Fruit fly (Drosophila melanogaster) whole organism, embryonic: ENCODE data around the gene CG4025.

Experiments used
- Ada2b ChIP-seq: fragments of 200-800 bp; sonication (Bioruptor generic); IDR thresholded peaks from 2 replicates; pipeline ENCODE4 v1.3.6; 2022; ENCODE audit warnings: missing biosample characterization, missing genetic modification characterization
- Bteb2 ChIP-seq: fragments of 200-800 bp; sonication (Bioruptor generic); optimal IDR thresholded peaks from 2 replicates; lab custom pipeline; 2016; ENCODE audit warnings: missing biosample characterization, missing genetic modification characterization
- CG1024 ChIP-seq: fragments of 200-800 bp; sonication (Bioruptor generic); IDR thresholded peaks from 2 replicates; pipeline ENCODE4 v1.3.6; 2022; ENCODE audit warnings: missing biosample characterization, missing genetic modification characterization
- CG10543 ChIP-seq: fragments of 200-800 bp; sonication (Bioruptor generic); optimal IDR thresholded peaks from 3 replicates; lab custom pipeline; 2017; ENCODE audit warnings: missing biosample characterization, mild to moderate bottlenecking, missing genetic modification characterization, moderate library complexity
- CG11560 ChIP-seq: fragments of 200-800 bp; sonication (Bioruptor generic); IDR thresholded peaks from 3 replicates; pipeline ENCODE4 v1.3.6; 2022; ENCODE audit warnings: missing biosample characterization, missing genetic modification characterization
- CG11723 ChIP-seq: fragments of 200-800 bp; sonication (Bioruptor generic); optimal IDR thresholded peaks from 2 replicates; lab custom pipeline; 2017; ENCODE audit warnings: missing biosample characterization, mild to moderate bottlenecking, missing genetic modification characterization
- CG13424 ChIP-seq: fragments of 200-800 bp; sonication (Bioruptor generic); optimal IDR thresholded peaks from 2 replicates; lab custom pipeline; 2019; ENCODE audit warnings: missing biosample characterization, mild to moderate bottlenecking, missing genetic modification characterization, moderate library complexity
- CG14667 ChIP-seq: fragments of 200-800 bp; sonication (Bioruptor generic); IDR thresholded peaks from 2 replicates; pipeline ENCODE4 v1.3.6; 2022; ENCODE audit warnings: missing biosample characterization, missing genetic modification characterization
- CG16863 ChIP-seq: fragments of 200-800 bp; sonication (Bioruptor generic); optimal IDR thresholded peaks from 3 replicates; lab custom pipeline; 2016; ENCODE audit warnings: missing biosample characterization, missing genetic modification characterization
- CG1792 ChIP-seq: fragments of 200-800 bp; sonication (Bioruptor generic); optimal IDR thresholded peaks from 2 replicates; lab custom pipeline; 2016; ENCODE audit warnings: missing biosample characterization, missing genetic modification characterization
- CG34376 ChIP-seq: fragments of 200-800 bp; sonication (Bioruptor generic); optimal IDR thresholded peaks from 2 replicates; lab custom pipeline; 2018; ENCODE audit warnings: missing biosample characterization, mild to moderate bottlenecking, missing genetic modification characterization
- CG6854 ChIP-seq: fragments of 200-800 bp; sonication (Bioruptor generic); optimal IDR thresholded peaks from 3 replicates; lab custom pipeline; 2017; ENCODE audit warnings: missing biosample characterization, mild to moderate bottlenecking, missing genetic modification characterization
- CG7963 ChIP-seq: fragments of 200-800 bp; sonication (Bioruptor generic); IDR thresholded peaks from 3 replicates; pipeline ENCODE4 v1.3.6; 2022; ENCODE audit warnings: missing biosample characterization, missing genetic modification characterization; ENCODE audit not compliant: partially characterized antibody
- CG8924 ChIP-seq: fragments of 200-800 bp; optimal IDR thresholded peaks from 3 replicates; lab custom pipeline; 2019; ENCODE audit warnings: missing biosample characterization, mild to moderate bottlenecking, missing genetic modification characterization, moderate library complexity
- CG9215 ChIP-seq: fragments of 200-800 bp; sonication (Bioruptor generic); IDR thresholded peaks from 2 replicates; pipeline ENCODE4 v1.3.6; 2022; ENCODE audit warnings: missing biosample characterization, missing genetic modification characterization
- CHES-1-like ChIP-seq: fragments of 200-800 bp; sonication (Bioruptor generic); optimal IDR thresholded peaks from 2 replicates; lab custom pipeline; 2016; ENCODE audit warnings: missing biosample characterization, missing genetic modification characterization
- CrebB ChIP-seq: fragments of 200-800 bp; sonication (Bioruptor generic); optimal IDR thresholded peaks from 3 replicates; lab custom pipeline; 2018; ENCODE audit warnings: missing biosample characterization, mild to moderate bottlenecking, missing genetic modification characterization
- D19A ChIP-seq: fragments of 200-800 bp; optimal IDR thresholded peaks from 3 replicates; lab custom pipeline; 2019; ENCODE audit warnings: missing biosample characterization, mild to moderate bottlenecking, missing genetic modification characterization, moderate library complexity
- Ets65A ChIP-seq: fragments of 200-800 bp; sonication (Bioruptor generic); peaks from one replicate; lab custom pipeline; 2016; ENCODE audit warnings: missing biosample characterization, missing genetic modification characterization
- GATAe ChIP-seq: fragments of 200-800 bp; sonication (Bioruptor generic); conservative IDR thresholded peaks from 2 replicates; pipeline ENCODE4 v1.3.6; 2022; ENCODE audit warnings: missing biosample characterization, missing genetic modification characterization
- H15 ChIP-seq: fragments of 200-800 bp; sonication (Bioruptor generic); IDR thresholded peaks from 3 replicates; pipeline ENCODE4 v1.3.6; 2022; ENCODE audit warnings: missing biosample characterization, missing genetic modification characterization
- HLH4C ChIP-seq: fragments of 200-800 bp; sonication (Bioruptor generic); IDR thresholded peaks from 3 replicates; pipeline ENCODE4 v1.3.6; 2022; ENCODE audit warnings: missing biosample characterization, missing genetic modification characterization; ENCODE audit not compliant: partially characterized antibody
- Hey ChIP-seq: fragments of 200-800 bp; sonication (Bioruptor generic); optimal IDR thresholded peaks from 3 replicates; lab custom pipeline; 2018; ENCODE audit warnings: missing biosample characterization, mild to moderate bottlenecking, missing genetic modification characterization
- Hmx ChIP-seq: fragments of 200-800 bp; sonication (Bioruptor generic); optimal IDR thresholded peaks from 2 replicates; lab custom pipeline; 2016; ENCODE audit warnings: missing biosample characterization, missing genetic modification characterization
- Lhr ChIP-seq: fragments of 200-800 bp; sonication (Bioruptor generic); optimal IDR thresholded peaks from 3 replicates; lab custom pipeline; 2017; ENCODE audit warnings: mild to moderate bottlenecking, missing biosample characterization, missing genetic modification reagents, missing genetic modification characterization
- Meics ChIP-seq: fragments of 200-800 bp; sonication (Bioruptor generic); optimal IDR thresholded peaks from 2 replicates; lab custom pipeline; 2017; ENCODE audit warnings: missing biosample characterization, mild to moderate bottlenecking, missing genetic modification characterization
- NC2α ChIP-seq: fragments of 200-800 bp; sonication (Bioruptor generic); optimal IDR thresholded peaks from 2 replicates; lab custom pipeline; 2016; ENCODE audit warnings: missing biosample characterization, missing genetic modification characterization
- Nf-YC ChIP-seq: fragments of 200-800 bp; optimal IDR thresholded peaks from 3 replicates; lab custom pipeline; 2019; ENCODE audit warnings: missing biosample characterization, mild to moderate bottlenecking, missing genetic modification characterization, moderate library complexity
- Scr ChIP-seq: fragments of 200-800 bp; sonication (Bioruptor generic); IDR thresholded peaks from 2 replicates; pipeline ENCODE4 v1.3.6; 2022; ENCODE audit warnings: missing biosample characterization, missing genetic modification characterization; ENCODE audit not compliant: partially characterized antibody
- Sry-β ChIP-seq: fragments of 200-800 bp; sonication (Bioruptor generic); optimal IDR thresholded peaks from 2 replicates; lab custom pipeline; 2018; ENCODE audit warnings: missing biosample characterization, mild to moderate bottlenecking, missing genetic modification characterization, moderate library complexity
- amos ChIP-seq: fragments of 200-800 bp; sonication (Bioruptor generic); IDR thresholded peaks from 2 replicates; pipeline ENCODE4 v1.3.6; 2022; ENCODE audit warnings: missing biosample characterization, missing genetic modification characterization; ENCODE audit not compliant: partially characterized antibody
- chif ChIP-seq, 2 experiments: fragments of 200-800 bp; sonication (Bioruptor generic); optimal IDR thresholded peaks; 3 replicates each; lab custom pipeline; 2016; ENCODE audit warnings: missing biosample characterization in 2 of 2, missing genetic modification characterization in 2 of 2
- crp ChIP-seq, 2 experiments: fragments of 200-800 bp; sonication (Bioruptor generic); optimal IDR thresholded peaks; 2 replicates in 1 of 2; 3 replicates in 1 of 2; lab custom pipeline; 2017; ENCODE audit warnings: missing biosample characterization in 2 of 2, missing genetic modification characterization in 2 of 2, mild to moderate bottlenecking in 1 of 2, moderate library complexity in 1 of 2
- dm ChIP-seq: fragments of 200-800 bp; sonication (Bioruptor generic); optimal IDR thresholded peaks from 3 replicates; lab custom pipeline; 2016; ENCODE audit warnings: missing biosample characterization, missing genetic modification characterization
- fru ChIP-seq: fragments of >200 bp; optimal IDR thresholded peaks from 2 replicates; lab custom pipeline; 2017
- hkb ChIP-seq, 2 experiments: fragments of 200-800 bp in 1 of 2; fragments of >200 bp in 1 of 2; sonication (Bioruptor generic) in 1 of 2; IDR thresholded peaks in 1 of 2; optimal IDR thresholded peaks in 1 of 2; 2 replicates each; pipeline versions ENCODE4 v1.3.6 to Lab custom; 2017 to 2022; ENCODE audit warnings: missing biosample characterization in 1 of 2, missing genetic modification characterization in 1 of 2
- insv ChIP-seq, 2 experiments: fragments of 200-800 bp; sonication (Bioruptor generic); optimal IDR thresholded peaks; 3 replicates each; lab custom pipeline; 2016 to 2018; ENCODE audit warnings: missing biosample characterization in 2 of 2, missing genetic modification characterization in 2 of 2
- inv ChIP-seq: fragments of 200-800 bp; sonication (Bioruptor generic); IDR thresholded peaks from 2 replicates; pipeline ENCODE4 v1.3.6; 2022; ENCODE audit warnings: missing biosample characterization, missing genetic modification characterization; ENCODE audit not compliant: partially characterized antibody
- jumu ChIP-seq: fragments of 200-800 bp; sonication (Bioruptor generic); optimal IDR thresholded peaks from 3 replicates; lab custom pipeline; 2016; ENCODE audit warnings: missing biosample characterization, missing genetic modification characterization
- kay ChIP-seq: fragments of 200-800 bp; sonication (Bioruptor generic); optimal IDR thresholded peaks from 2 replicates; lab custom pipeline; 2016; ENCODE audit warnings: missing biosample characterization, missing genetic modification characterization
- lilli ChIP-seq: fragments of 200-800 bp; sonication (Bioruptor generic); optimal IDR thresholded peaks from 3 replicates; lab custom pipeline; 2016; ENCODE audit warnings: missing biosample characterization, missing genetic modification characterization
- mirr ChIP-seq: fragments of 200-800 bp; sonication (Bioruptor generic); optimal IDR thresholded peaks from 3 replicates; lab custom pipeline; 2018; ENCODE audit warnings: missing biosample characterization, mild to moderate bottlenecking, missing genetic modification characterization
- ranshi ChIP-seq: fragments of 200-800 bp; sonication (Bioruptor generic); IDR thresholded peaks from 2 replicates; pipeline ENCODE4 v1.3.6; 2022; ENCODE audit warnings: missing biosample characterization, missing genetic modification characterization
- repo ChIP-seq: fragments of 200-800 bp; sonication (Bioruptor generic); optimal IDR thresholded peaks from 2 replicates; lab custom pipeline; 2016; ENCODE audit warnings: missing biosample characterization, missing genetic modification characterization
- sens ChIP-seq: fragments of 200-800 bp; sonication (Bioruptor generic); peaks from one replicate; lab custom pipeline; 2016; ENCODE audit warnings: missing biosample characterization, missing genetic modification characterization
- sna ChIP-seq: fragments of 200-800 bp; sonication (Bioruptor generic); IDR thresholded peaks from 2 replicates; pipeline ENCODE4 v1.3.6; 2022; ENCODE audit warnings: missing biosample characterization, missing genetic modification characterization; ENCODE audit not compliant: partially characterized antibody
- ssp ChIP-seq: fragments of 200-800 bp; sonication (Bioruptor generic); IDR thresholded peaks from 2 replicates; pipeline ENCODE4 v1.3.6; 2022; ENCODE audit warnings: missing biosample characterization, missing genetic modification characterization
- toy ChIP-seq: fragments of 200-800 bp; sonication (Bioruptor generic); IDR thresholded peaks from 2 replicates; pipeline ENCODE4 v1.3.6; 2022; ENCODE audit warnings: missing biosample characterization, missing genetic modification characterization
- unc-4 ChIP-seq: fragments of 200-800 bp; sonication (Bioruptor generic); IDR thresholded peaks from 2 replicates; pipeline ENCODE4 v1.3.6; 2022; ENCODE audit warnings: missing biosample characterization, missing genetic modification characterization; ENCODE audit not compliant: partially characterized antibody
- unpg ChIP-seq: fragments of 200-800 bp; sonication (Bioruptor generic); optimal IDR thresholded peaks from 3 replicates; lab custom pipeline; 2018; ENCODE audit warnings: missing biosample characterization, mild to moderate bottlenecking, missing genetic modification characterization, moderate library complexity
- usp ChIP-seq: fragments of >200 bp; optimal IDR thresholded peaks from 2 replicates; lab custom pipeline; 2017; ENCODE audit warnings: missing biosample characterization, missing genetic modification characterization
- wek ChIP-seq: fragments of 200-800 bp; sonication (Bioruptor generic); optimal IDR thresholded peaks from 3 replicates; lab custom pipeline; 2018; ENCODE audit warnings: missing biosample characterization, mild to moderate bottlenecking, missing genetic modification characterization, moderate library complexity
- yki ChIP-seq: fragments of >200 bp; optimal IDR thresholded peaks from 3 replicates; lab custom pipeline; 2018

CG4025 gene

dm6 chrX:2083109-2083508, 6.3 kb downstream of the CG4025 start (continued):
- TF ChIP-seq CG1024 (GFP tag; lab: Robert Waterston, UW), result no peak
- no peak; the same call in 1 of the 2 replicates for TF ChIP-seq ssp (GFP tag; lab: Robert Waterston, UW)
- no peak for TF ChIP-seq usp (GFP tag; lab: Kevin White, UChicago)
- peak; percentile 57 for TF ChIP-seq unpg (GFP tag; lab: Kevin White, UChicago)
- no peak for TF ChIP-seq insv (GFP tag; optimal IDR thresholded peaks at IDR 0.05; lab: Kevin White, UChicago)
- TF ChIP-seq wek, result no peak
- peak; percentile 92 for TF ChIP-seq Ets65A (GFP tag; lab: Kevin White, UChicago)
- TF ChIP-seq CG10543 (GFP tag; lab: Kevin White, UChicago), result peak; percentile 49
- peak; percentile 2 for TF ChIP-seq jumu (GFP tag; lab: Kevin White, UChicago)
- no peak for TF ChIP-seq Scr (GFP tag; lab: Robert Waterston, UW)
- TF ChIP-seq kay (GFP tag; lab: Kevin White, UChicago), result peak; percentile 16
- TF ChIP-seq crp (GFP tag; optimal IDR thresholded peaks at IDR 0.05; lab: Kevin White, UChicago), result no peak
- TF ChIP-seq yki (lab: Kevin White, UChicago), result no peak
- TF ChIP-seq ranshi, result peak; percentile 44; the same call in 1 of the 2 replicates
- peak; percentile 79 for TF ChIP-seq CG9215 (GFP tag; lab: Robert Waterston, UW)
- no peak for TF ChIP-seq unc-4 (GFP tag; lab: Robert Waterston, UW)
- TF ChIP-seq sens (GFP tag; lab: Kevin White, UChicago), result peak; percentile 36
- peak; percentile 41 for TF ChIP-seq CG13424
- TF ChIP-seq repo (GFP tag; lab: Kevin White, UChicago), result no peak
- no peak for TF ChIP-seq Lhr (GFP tag; lab: Kevin White, UChicago)
- peak; percentile 22 for TF ChIP-seq CHES-1-like
- TF ChIP-seq inv (GFP tag; lab: Robert Waterston, UW), result no peak
- TF ChIP-seq amos (GFP tag; lab: Robert Waterston, UW), result no peak
- no peak for TF ChIP-seq Sry-β (GFP tag; lab: Kevin White, UChicago)
- TF ChIP-seq CG1792 (GFP tag; lab: Kevin White, UChicago), result peak; percentile 12
- TF ChIP-seq CG11723, result peak; percentile 4
- TF ChIP-seq H15 (GFP tag; lab: Robert Waterston, UW), result no peak
- peak; percentile 19 to 26 for TF ChIP-seq chif (GFP tag; optimal IDR thresholded peaks at IDR 0.05; lab: Kevin White, UChicago)
- no peak for TF ChIP-seq Hmx
- peak; percentile 80 for TF ChIP-seq lilli (GFP tag; lab: Kevin White, UChicago)
- TF ChIP-seq Hey, result no peak
- 0 out of 2 replicates have a peak, but pooled peaks have one; percentile 41 for TF ChIP-seq CG14667 (GFP tag; lab: Robert Waterston, UW)
- TF ChIP-seq mirr (GFP tag; lab: Kevin White, UChicago), result peak; percentile 68
- TF ChIP-seq CG16863, result no peak
- peak; percentile 64; the same call in 1 of the 2 replicates for TF ChIP-seq toy
- peak; percentile 39 for TF ChIP-seq Bteb2 (GFP tag; lab: Kevin White, UChicago)
- no peak for TF ChIP-seq HLH4C
- peak; percentile 65 for TF ChIP-seq Meics (GFP tag; lab: Kevin White, UChicago)
- TF ChIP-seq NC2α (GFP tag; lab: Kevin White, UChicago), result no peak

- 0 out of 2 replicates have a peak, but pooled peaks have one; percentile 45 for TF ChIP-seq sna
- peak; percentile 77 for TF ChIP-seq Ada2b
- peak; percentile 73 for TF ChIP-seq CrebB (tag; lab: Kevin White, UChicago)
- peak; percentile 74; the same call in 2 of the 3 replicates for TF ChIP-seq CG11560
- TF ChIP-seq CG6854 (GFP tag; lab: Kevin White, UChicago), result peak; percentile 28
- TF ChIP-seq hkb (optimal IDR thresholded peaks at IDR 0.05; lab: Kevin White, UChicago), result no peak
- TF ChIP-seq hkb (GFP tag; IDR thresholded peaks at IDR 0.05; lab: Robert Waterston, UW), result peak; percentile 91
- TF ChIP-seq fru, result no peak
- no peak for TF ChIP-seq GATAe (GFP tag; lab: Robert Waterston, UW)
- TF ChIP-seq dm (GFP tag; lab: Kevin White, UChicago), result peak; percentile 74
- peak; percentile 86 for TF ChIP-seq CG8924 (tag; lab: Kevin White, UChicago)
- no peak for TF ChIP-seq CG34376 (GFP tag; lab: Kevin White, UChicago)
- no peak for TF ChIP-seq CG7963 (GFP tag; lab: Robert Waterston, UW)
- peak; percentile 83 for TF ChIP-seq D19A (tag; lab: Kevin White, UChicago)
- peak; percentile 37 for TF ChIP-seq Nf-YC (tag; lab: Kevin White, UChicago)
Measured at dm6 chrX:2083678-2084162, 7.0 kb downstream of the CG4025 start.
